Worm (Caenorhabditis elegans): ENCODE measurements around the gene lgc-20.

Gene lgc-20

DNA sequence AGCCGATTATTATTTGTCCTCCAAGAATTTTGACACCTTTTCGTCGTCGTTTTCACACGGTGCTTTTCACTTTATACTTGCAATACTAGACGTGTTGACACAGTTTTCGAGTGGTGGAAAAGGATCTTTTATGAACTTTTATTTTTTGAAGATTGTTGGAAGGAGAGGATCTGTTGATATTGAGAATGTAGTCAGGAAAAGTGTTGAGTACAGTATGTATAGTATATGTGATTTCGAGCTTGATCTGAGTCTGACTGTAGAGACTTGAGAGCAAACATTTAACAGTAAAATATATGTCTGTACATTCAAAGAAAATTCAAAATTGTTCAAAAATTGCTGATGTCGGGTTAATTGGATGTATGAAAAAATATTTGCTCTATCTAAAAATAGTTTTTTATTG lies 7.2 kb downstream of the lgc-20 start:
- TF ChIP-seq unc-98 (GFP tag; IDR thresholded peaks at IDR 0.05) (no peak), hpl-2 (GFP tag; optimal IDR thresholded peaks at IDR 0.05) (no peak), lir-3 (tag; optimal IDR thresholded peaks at IDR 0.05; ENCODE audit: poor library complexity) (no peak), zip-4 (GFP tag; optimal IDR thresholded peaks at IDR 0.05) (no peak), elt-2 (tag; optimal IDR thresholded peaks at IDR 0.05) (no peak), sptf-1 (tag; optimal IDR thresholded peaks at IDR 0.05) (no peak), ama-1 (optimal IDR thresholded peaks at IDR 0.05) (no peak), egl-13 (tag; optimal IDR thresholded peaks at IDR 0.05) (no peak), nhr-90 (tag; optimal IDR thresholded peaks at IDR 0.05; ENCODE audit: poor library complexity) (no peak), sup-37 (GFP tag; optimal IDR thresholded peaks at IDR 0.05) (no peak), nhr-84 (tag; optimal IDR thresholded peaks at IDR 0.05) (no peak), rnt-1 (tag; optimal IDR thresholded peaks at IDR 0.05) (no peak), dsc-1 (tag; optimal IDR thresholded peaks at IDR 0.05) (no peak)

- TF ChIP-seq efl-1 (optimal IDR thresholded peaks at IDR 0.05) = no peak
- no peak for TF ChIP-seq efl-1 (GFP tag; optimal IDR thresholded peaks at IDR 0.05 in 1 of 2)
- TF ChIP-seq ces-1 (GFP tag; optimal IDR thresholded peaks at IDR 0.05) = peak; percentile 19
- peak; percentile 39 for TF ChIP-seq fkh-10 (GFP tag; optimal IDR thresholded peaks at IDR 0.05)
- TF ChIP-seq nhr-84 (tag; optimal IDR thresholded peaks at IDR 0.05) = no peak
- peak in 1 of 2 experiments; percentile 22 for TF ChIP-seq lsy-2 (tag; optimal IDR thresholded peaks at IDR 0.05)
- TF ChIP-seq zip-4 (GFP tag; optimal IDR thresholded peaks at IDR 0.05) = no peak
- TF ChIP-seq mef-2 (tag; optimal IDR thresholded peaks at IDR 0.05) = no peak
- TF ChIP-seq unc-86 (tag; optimal IDR thresholded peaks at IDR 0.05) = peak; percentile 19
- no peak for TF ChIP-seq ceh-63 (GFP tag; optimal IDR thresholded peaks at IDR 0.05)
- no peak for TF ChIP-seq C16A3.4 (tag; optimal IDR thresholded peaks at IDR 0.05)
- TF ChIP-seq lin-14 (GFP tag; optimal IDR thresholded peaks at IDR 0.05) = peak; percentile 75
- no peak for TF ChIP-seq unc-62 (GFP tag; optimal IDR thresholded peaks at IDR 0.05)
- no peak for TF ChIP-seq Y116A8C.19 (tag; optimal IDR thresholded peaks at IDR 0.05; ENCODE audit: borderline replicate concordance)
- no peak for TF ChIP-seq rnt-1 (tag; optimal IDR thresholded peaks at IDR 0.05)
- peak; percentile 12 for TF ChIP-seq nhr-47 (tag; optimal IDR thresholded peaks at IDR 0.05)
- no peak for TF ChIP-seq alr-1 (tag; optimal IDR thresholded peaks at IDR 0.05; ENCODE audit: borderline replicate concordance)
- TF ChIP-seq ceh-82 (tag; optimal IDR thresholded peaks at IDR 0.05) = peak in 1 of 3 experiments; percentile 9
- TF ChIP-seq lin-39 (tag; optimal IDR thresholded peaks at IDR 0.05) = no peak
These were observed 7.7 kb downstream of the lgc-20 start for ce11 chrII:11335670-11336069.

ce11 chrII:11333846-11334638 lies 9.4 kb downstream of the lgc-20 start:
- TF ChIP-seq hlh-17 (GFP tag; optimal IDR thresholded peaks at IDR 0.05; ENCODE audit: borderline replicate concordance) (no peak), irx-1 (tag; optimal IDR thresholded peaks at IDR 0.05) (no peak), dpl-1 (GFP tag; optimal IDR thresholded peaks at IDR 0.05) (peak; percentile 25 to 56 (median 54)), pqm-1 (tag; optimal IDR thresholded peaks at IDR 0.05) (no peak), fos-1 (tag; optimal IDR thresholded peaks at IDR 0.05) (no peak), efl-3 (GFP tag; optimal IDR thresholded peaks at IDR 0.05) (no peak), nhr-71 (tag; optimal IDR thresholded peaks at IDR 0.05) (peak; percentile 15), sup-37 (GFP tag; optimal IDR thresholded peaks at IDR 0.05) (no peak), nhr-20 (tag; optimal IDR thresholded peaks at IDR 0.05) (no peak), nhr-237 (tag; optimal IDR thresholded peaks at IDR 0.05) (no peak), snpc-4 (tag; optimal IDR thresholded peaks at IDR 0.05) (peak; percentile 62), pag-3 (tag; optimal IDR thresholded peaks at IDR 0.05; ENCODE audit: borderline replicate concordance, insufficient read depth) (no peak), hpl-2 (GFP tag; optimal IDR thresholded peaks at IDR 0.05) (no peak), ztf-11 (tag; optimal IDR thresholded peaks at IDR 0.05) (no peak), nhr-47 (tag; optimal IDR thresholded peaks at IDR 0.05) (no peak), mdl-1 (tag; optimal IDR thresholded peaks at IDR 0.05) (no peak), fkh-8 (tag; optimal IDR thresholded peaks at IDR 0.05) (no peak), nhr-90 (tag; optimal IDR thresholded peaks at IDR 0.05; ENCODE audit: poor library complexity) (peak; percentile 16), elt-2 (tag; optimal IDR thresholded peaks at IDR 0.05) (peak; percentile 34), lin-14 (GFP tag; optimal IDR thresholded peaks at IDR 0.05) (no peak), hlh-4 (tag; optimal IDR thresholded peaks at IDR 0.05) (no peak), snu-23 (GFP tag; optimal IDR thresholded peaks at IDR 0.05) (no peak), F16B12.6 (tag; optimal IDR thresholded peaks at IDR 0.05) (no peak), lin-35 (GFP tag; optimal IDR thresholded peaks at IDR 0.05) (peak in 1 of 2 experiments; percentile 65), tlp-1 (tag; optimal IDR thresholded peaks at IDR 0.05) (no peak)
